Worm (Caenorhabditis elegans): ENCODE data around the gene cox-5A.

Gene cox-5A

DNA sequence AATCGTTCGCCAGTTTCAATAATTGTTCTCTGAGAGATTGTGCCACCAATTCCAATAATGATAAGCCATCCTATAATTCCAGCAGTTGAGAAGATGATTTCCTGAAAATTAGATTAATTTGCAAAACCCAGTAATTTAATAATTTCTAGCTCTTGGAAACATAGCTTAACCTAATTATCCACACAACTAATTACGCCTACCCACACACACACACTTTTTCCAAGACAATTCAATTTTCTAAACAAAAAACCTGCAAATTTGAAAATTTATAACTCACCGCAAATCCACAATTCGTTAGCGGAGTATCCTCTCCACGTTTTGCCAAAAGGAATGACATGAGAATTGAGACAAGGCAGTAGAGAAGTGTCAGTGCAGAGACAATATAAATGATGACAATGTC is 11.2 kb downstream of the cox-5A start:
- TF ChIP-seq unc-42 (tag; optimal IDR thresholded peaks at IDR 0.05) = peak; percentile 63
- no peak for TF ChIP-seq lim-6 (tag; optimal IDR thresholded peaks at IDR 0.05)

DNA sequence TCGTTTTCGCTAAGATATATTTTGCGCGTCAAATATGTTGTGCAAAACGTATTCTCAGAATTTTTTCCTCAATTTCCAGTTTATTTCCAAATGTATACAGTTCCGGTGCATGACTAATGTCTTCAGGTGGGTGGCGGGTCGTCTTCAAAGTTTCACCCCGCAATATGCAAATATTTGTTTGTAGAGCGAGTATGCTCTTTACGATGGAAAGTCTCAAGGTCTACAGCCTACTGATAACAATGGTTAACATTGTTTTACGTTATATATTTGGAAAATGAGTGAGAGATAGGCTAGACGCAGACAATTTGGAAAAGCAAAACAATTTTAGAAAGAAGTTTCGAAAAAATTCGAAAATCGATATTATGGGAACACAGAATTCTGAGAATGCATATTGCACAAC is 12.6 kb downstream of the cox-5A start:
- no peak for TF ChIP-seq pha-2 (tag; optimal IDR thresholded peaks at IDR 0.05)
- no peak for TF ChIP-seq ceh-18 (tag; optimal IDR thresholded peaks at IDR 0.05)

DNA sequence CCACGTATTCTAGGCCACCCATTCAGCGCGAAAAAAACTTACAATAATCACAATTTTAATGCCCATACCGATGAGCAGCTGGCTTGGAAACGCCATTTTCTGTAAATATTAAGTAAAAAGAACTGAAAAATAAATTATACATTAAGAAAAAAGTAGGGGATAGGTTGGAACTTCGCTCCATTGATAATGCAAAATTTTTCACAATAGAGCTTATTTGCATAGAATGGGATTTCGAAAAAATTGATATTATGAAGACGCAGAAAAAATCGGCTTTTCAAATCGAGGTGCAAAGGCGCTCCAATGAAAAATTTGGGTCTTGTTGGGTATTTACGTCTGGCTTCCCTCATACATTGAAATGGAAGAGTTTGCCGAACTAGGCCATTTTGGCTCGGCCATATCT is 13.3 kb downstream of the cox-5A start, which contains the start of gene Y37D8A.16:
Gene Y37D8A.16 (minus strand): TSS at position 101 of the 400 bp plus-strand sequence.
- TF ChIP-seq tbx-7 (tag; optimal IDR thresholded peaks at IDR 0.05) (no peak), fkh-6 (tag; optimal IDR thresholded peaks at IDR 0.05) (no peak), pax-1 (tag; optimal IDR thresholded peaks at IDR 0.05) (no peak), C38D4.7 (GFP tag; optimal IDR thresholded peaks at IDR 0.05) (no peak), sox-2 (GFP tag; IDR thresholded peaks at IDR 0.05) (no peak), gmeb-2 (tag; optimal IDR thresholded peaks at IDR 0.05) (no peak), ahr-1 (tag; optimal IDR thresholded peaks at IDR 0.05) (no peak), K09A11.1 (tag; optimal IDR thresholded peaks at IDR 0.05; ENCODE audit: insufficient read depth) (no peak), ceh-30 (tag; optimal IDR thresholded peaks at IDR 0.05) (no peak), ceh-34 (tag; optimal IDR thresholded peaks at IDR 0.05) (no peak), pqm-1 (tag; optimal IDR thresholded peaks at IDR 0.05) (no peak), dve-1 (tag; optimal IDR thresholded peaks at IDR 0.05) (no peak), pros-1 (tag; optimal IDR thresholded peaks at IDR 0.05) (no peak), ztf-16 (tag; optimal IDR thresholded peaks at IDR 0.05) (no peak), lim-6 (tag; optimal IDR thresholded peaks at IDR 0.05) (no peak), nfya-1 (tag; optimal IDR thresholded peaks at IDR 0.05) (no peak), ceh-19 (GFP tag; optimal IDR thresholded peaks at IDR 0.05) (no peak), ceh-18 (tag; optimal IDR thresholded peaks at IDR 0.05) (no peak), ceh-48 (tag; optimal IDR thresholded peaks at IDR 0.05) (no peak), ets-4 (tag; optimal IDR thresholded peaks at IDR 0.05) (no peak)

DNA sequence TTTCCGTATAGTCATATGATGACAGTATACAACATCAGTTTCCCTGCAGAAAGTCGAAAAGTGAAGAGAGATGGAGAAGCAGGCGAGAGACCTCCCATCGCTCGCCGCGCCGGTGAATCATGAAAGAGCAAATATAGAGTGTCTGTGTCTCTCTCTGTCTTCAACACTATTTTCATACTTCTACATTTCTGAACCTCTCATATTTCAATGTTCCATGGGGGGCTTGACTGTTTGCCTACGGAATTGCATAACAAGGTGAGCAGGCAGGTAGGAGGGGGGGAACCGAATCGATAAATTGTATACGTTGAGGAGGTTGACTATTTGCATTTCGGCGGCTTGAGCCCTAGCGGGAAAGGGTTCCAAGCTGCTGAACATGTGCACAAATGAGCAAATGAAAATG is 14.6 kb downstream of the cox-5A start:
- TF ChIP-seq rnt-1 (tag; optimal IDR thresholded peaks at IDR 0.05) (no peak), ceh-34 (tag; optimal IDR thresholded peaks at IDR 0.05) (peak; percentile 75), ceh-19 (GFP tag; optimal IDR thresholded peaks at IDR 0.05) (peak; percentile 54), tbx-7 (tag; optimal IDR thresholded peaks at IDR 0.05) (no peak), che-1 (tag; optimal IDR thresholded peaks at IDR 0.05) (no peak), ttx-3 (tag; optimal IDR thresholded peaks at IDR 0.05) (no peak), ceh-30 (tag; optimal IDR thresholded peaks at IDR 0.05) (no peak), sox-4 (tag; optimal IDR thresholded peaks at IDR 0.05) (no peak), nfya-1 (tag; optimal IDR thresholded peaks at IDR 0.05) (peak; percentile 49), fkh-10 (GFP tag; optimal IDR thresholded peaks at IDR 0.05) (no peak), nhr-232 (tag; optimal IDR thresholded peaks at IDR 0.05) (no peak), pax-1 (tag; optimal IDR thresholded peaks at IDR 0.05) (peak; percentile 77), ceh-18 (tag; optimal IDR thresholded peaks at IDR 0.05) (no peak), ztf-16 (tag; optimal IDR thresholded peaks at IDR 0.05) (no peak), ceh-2 (tag; optimal IDR thresholded peaks at IDR 0.05) (peak; percentile 53), ets-4 (tag; optimal IDR thresholded peaks at IDR 0.05) (peak; percentile 8), tbx-2 (tag; optimal IDR thresholded peaks at IDR 0.05) (peak; percentile 40), lim-6 (tag; optimal IDR thresholded peaks at IDR 0.05) (no peak)

DNA sequence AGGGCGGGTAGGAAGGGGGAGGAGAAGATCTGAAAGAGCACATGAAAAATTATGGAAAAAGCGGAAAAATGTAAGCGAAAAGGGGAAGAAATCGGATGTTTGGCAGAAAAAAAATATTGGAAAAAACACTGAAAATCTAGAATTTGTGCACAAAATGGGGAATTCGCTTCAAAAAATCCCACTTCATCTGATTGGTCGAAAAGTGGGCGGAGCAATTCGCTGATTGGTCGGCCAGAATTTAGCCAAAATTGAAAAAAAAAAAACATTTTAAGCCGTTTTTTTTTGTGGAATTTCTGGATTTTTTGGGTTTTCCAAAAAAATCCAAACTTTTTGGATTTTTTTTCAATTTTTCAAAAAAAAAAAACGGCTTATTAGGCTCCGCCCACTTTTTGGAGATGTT is 15.5 kb downstream of the cox-5A start:
- TF ChIP-seq nfya-1 (tag; optimal IDR thresholded peaks at IDR 0.05) (peak; percentile 85), Y22D7AL.16 (tag; optimal IDR thresholded peaks at IDR 0.05) (no peak)

DNA sequence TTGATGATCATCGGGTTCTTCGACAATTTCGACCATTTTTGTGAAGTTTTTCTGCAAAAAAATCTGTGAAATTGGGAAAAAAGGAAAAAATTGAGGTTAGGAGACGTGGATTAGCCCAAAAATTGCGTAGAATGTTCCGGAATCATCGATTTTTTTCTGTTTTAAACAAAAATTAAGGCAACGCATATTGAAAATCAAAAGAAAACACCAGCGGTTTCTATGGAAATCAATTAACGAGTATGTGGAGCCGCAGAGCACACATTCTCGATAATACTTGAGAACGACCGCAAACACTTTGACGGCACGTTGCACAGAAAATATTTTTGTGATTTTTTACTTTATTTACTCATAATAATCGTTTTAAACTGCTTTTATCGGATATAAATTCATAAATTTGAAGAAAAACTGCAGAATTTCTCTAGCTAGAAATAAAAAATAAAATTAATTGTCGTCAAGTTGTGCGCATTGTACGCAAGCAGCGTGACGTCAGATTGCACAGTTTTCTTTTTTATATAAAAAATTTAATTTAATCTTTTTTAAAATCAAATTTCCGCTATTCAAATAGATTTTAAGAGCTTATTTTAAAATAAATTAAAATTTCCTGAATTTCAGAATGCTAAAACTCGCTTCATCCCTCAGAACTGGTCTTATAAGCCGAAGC is 20.8 kb downstream of the cox-5A start, which contains the start of the genes npp-25 and mrps-10:
Gene npp-25 (minus strand): TSS at position 51 of the 661 bp plus-strand sequence.
Gene mrps-10 (plus strand): TSS at position 611 of the 661 bp plus-strand sequence.
- peak; percentile 6 for TF ChIP-seq pax-1 (tag; optimal IDR thresholded peaks at IDR 0.05)
- TF ChIP-seq elt-2 (tag; optimal IDR thresholded peaks at IDR 0.05) = peak; percentile 8
- peak; percentile 61 for TF ChIP-seq unc-42 (tag; optimal IDR thresholded peaks at IDR 0.05)
- TF ChIP-seq hlh-8 (tag; optimal IDR thresholded peaks at IDR 0.05) = no peak
- TF ChIP-seq K02D7.2 (tag; optimal IDR thresholded peaks at IDR 0.05) = no peak
